Fruit fly (Drosophila melanogaster): ENCODE data around the gene CG6296.

The CG6296 gene

DNA sequence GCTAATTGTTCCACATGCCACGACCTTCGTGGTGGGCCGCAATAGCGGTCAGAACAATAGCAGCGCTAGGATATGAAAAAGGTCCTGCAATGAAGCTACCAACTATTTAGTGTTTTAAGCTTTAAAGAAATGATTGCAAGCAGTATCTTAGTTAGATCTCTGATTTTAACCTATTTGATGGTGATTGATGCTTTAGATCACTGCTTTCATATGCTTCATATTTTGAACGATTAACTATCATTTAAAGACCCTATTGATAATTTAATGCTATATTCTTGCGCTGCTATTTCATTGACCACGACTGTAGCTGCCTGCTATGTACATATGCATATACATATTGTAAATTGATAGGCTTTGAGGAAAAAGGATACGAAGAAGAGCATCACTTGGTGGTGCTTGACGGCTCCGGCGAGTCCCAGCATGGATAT lies 41.5 kb downstream of the CG6296 start (continued):
- no peak for TF ChIP-seq Smox (GFP tag; optimal IDR thresholded peaks at IDR 0.05)
- TF ChIP-seq CG8119 (GFP tag; IDR thresholded peaks at IDR 0.05) = peak; percentile 61
- TF ChIP-seq Met (GFP tag; optimal IDR thresholded peaks at IDR 0.05) = peak; percentile 58
- peak; percentile 81 for TF ChIP-seq achi (GFP tag; optimal IDR thresholded peaks at IDR 0.05)
- TF ChIP-seq CG34406 (GFP tag; optimal IDR thresholded peaks at IDR 0.05) = peak; percentile 47
- TF ChIP-seq eg (GFP tag; IDR thresholded peaks at IDR 0.05) = peak; percentile 68
- TF ChIP-seq Ets96B (tag; optimal IDR thresholded peaks at IDR 0.05) = peak; percentile 76
- TF ChIP-seq CG32006 (GFP tag; optimal IDR thresholded peaks at IDR 0.05) = peak; percentile 65
- TF ChIP-seq topi (GFP tag; optimal IDR thresholded peaks at IDR 0.05) = peak; percentile 87
- peak; percentile 83 for TF ChIP-seq dsx (GFP tag; optimal IDR thresholded peaks at IDR 0.05; ENCODE audit: poor library complexity, severe bottlenecking)
- TF ChIP-seq Sox102F (GFP tag; optimal IDR thresholded peaks at IDR 0.05) = peak; percentile 63
- peak; percentile 71 for TF ChIP-seq CG11762 (GFP tag; optimal IDR thresholded peaks at IDR 0.05; ENCODE audit: insufficient read depth)
- TF ChIP-seq fkh (GFP tag; optimal IDR thresholded peaks at IDR 0.05) = peak; percentile 11

DNA sequence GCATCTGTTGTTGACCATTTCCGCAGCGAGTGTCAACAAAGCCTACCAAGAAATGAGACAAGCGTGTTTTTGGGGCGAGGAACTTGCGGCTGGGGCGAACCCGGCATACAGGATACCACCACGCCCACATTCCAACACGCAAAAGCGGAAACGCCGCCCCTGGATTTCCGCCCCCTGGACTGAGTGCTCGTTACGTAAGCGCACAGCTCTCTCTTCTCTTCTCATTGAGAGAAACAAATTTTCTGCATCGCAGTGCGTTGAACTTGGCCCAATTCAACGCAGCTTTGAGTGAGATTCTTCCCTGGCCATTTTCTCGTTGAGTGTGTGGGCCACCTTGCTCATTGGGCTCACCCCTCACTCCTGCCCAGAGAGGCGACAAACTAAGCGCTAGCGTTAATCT lies 44.8 kb downstream of the CG6296 start:
- peak; percentile 8 for TF ChIP-seq CG7368 (GFP tag; optimal IDR thresholded peaks at IDR 0.05)
- peak; percentile 50 for TF ChIP-seq CG6854 (GFP tag; optimal IDR thresholded peaks at IDR 0.05)
- 0 out of 3 replicates have a peak, but pooled peaks have one; percentile 22 for TF ChIP-seq eg (GFP tag; IDR thresholded peaks at IDR 0.05)
- TF ChIP-seq CG4318 (GFP tag; optimal IDR thresholded peaks at IDR 0.05) = no peak

DNA sequence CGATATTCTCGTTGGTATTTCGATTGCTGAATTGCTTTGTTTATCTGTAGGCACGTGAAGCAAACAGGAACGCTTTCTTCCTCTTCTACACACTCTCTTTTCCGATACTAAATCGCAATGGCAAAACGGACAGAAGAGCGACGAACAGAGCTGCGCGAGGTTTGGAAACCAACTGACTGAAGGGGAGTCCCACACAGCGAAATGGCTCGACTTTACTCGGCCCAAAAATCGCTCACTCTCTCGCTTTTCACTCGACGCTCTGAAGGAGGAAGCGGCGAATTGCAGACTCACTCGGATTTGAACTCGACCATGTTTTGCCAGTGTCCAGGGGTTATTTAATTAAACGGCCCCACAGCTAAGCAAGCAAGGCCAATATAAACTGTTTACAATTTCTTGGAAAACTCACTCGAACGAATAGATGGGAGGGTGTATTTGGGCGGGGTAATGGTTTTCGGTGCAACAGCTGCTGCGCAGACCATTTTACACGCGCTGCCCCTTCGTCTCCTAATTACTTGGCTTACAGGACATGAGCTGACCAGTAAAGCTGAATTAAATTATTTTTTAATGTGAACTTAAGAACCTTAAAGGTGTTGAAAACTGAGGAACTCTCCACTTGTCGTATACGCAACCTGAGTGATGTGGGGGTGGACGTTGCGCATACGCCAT lies 46.8 kb downstream of the CG6296 start, which contains the start of gene CG6330:
TSS of gene CG6330 (minus strand) at position 178 of the 666 bp plus-strand sequence.
- TF ChIP-seq salr (GFP tag; optimal IDR thresholded peaks at IDR 0.05) (no peak), CG32006 (GFP tag; optimal IDR thresholded peaks at IDR 0.05) (no peak), CG8119 (GFP tag; IDR thresholded peaks at IDR 0.05) (no peak), dac (GFP tag; optimal IDR thresholded peaks at IDR 0.05) (no peak)

DNA sequence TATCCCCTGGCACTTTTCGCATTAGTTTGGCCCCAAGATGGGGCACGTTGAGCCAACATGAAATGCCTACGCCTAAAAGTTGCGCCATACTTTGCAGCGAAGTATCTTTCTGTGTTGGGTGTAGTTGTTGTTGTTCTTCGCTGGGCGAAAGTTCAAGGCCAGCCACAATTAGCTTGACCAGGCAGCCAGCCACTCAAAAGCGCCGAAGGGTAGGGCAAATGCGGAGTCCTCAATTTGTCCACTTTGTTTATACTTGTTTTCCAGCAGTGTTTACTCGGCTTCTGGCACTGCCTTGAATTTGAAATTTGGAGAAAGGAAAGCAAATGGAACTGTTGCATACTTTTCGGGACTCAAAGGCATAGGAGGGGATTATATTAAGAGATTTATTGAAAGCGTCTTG lies 48.1 kb downstream of the CG6296 start:
- TF ChIP-seq CG11902 (GFP tag; optimal IDR thresholded peaks at IDR 0.05) = no peak
- TF ChIP-seq CG15336 (GFP tag; IDR thresholded peaks at IDR 0.05) = no peak
- no peak for TF ChIP-seq CG8119 (GFP tag; IDR thresholded peaks at IDR 0.05)
- no peak for TF ChIP-seq CG7368 (GFP tag; optimal IDR thresholded peaks at IDR 0.05)
- TF ChIP-seq svp (GFP tag) = peak; percentile 77

DNA sequence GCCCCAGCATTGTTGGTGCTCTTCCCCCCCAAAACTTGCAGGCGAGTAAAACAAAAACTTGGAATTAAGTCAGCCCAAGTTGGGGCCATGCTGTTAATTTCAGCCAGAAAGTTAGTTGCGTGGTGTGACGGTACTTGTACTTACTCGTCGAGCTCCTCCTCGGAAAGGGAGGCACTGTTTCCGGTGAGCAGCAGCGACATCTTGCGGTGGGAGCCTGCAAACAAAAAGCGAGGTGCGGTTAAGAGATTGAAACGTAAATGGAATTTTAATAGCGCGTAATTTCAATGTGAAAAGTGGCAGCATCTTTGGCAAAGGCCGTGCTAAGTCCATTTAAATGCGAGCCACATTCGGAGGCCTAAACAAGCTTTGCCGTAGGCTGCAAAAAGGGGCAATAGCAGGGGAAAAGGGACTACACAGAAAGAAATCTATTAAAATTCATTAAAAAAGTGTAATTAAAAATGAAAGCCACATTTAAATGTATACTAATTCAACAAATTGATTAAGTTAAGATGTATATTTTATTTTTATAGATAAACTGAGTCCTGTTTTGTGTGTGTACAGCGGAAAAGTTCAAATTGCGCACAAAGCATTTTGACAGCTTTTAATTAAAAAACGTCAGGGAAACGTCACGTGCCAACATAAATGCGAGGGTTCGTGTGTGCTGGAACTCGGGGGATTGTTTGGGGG lies 48.8 kb downstream of the CG6296 start:
- TF ChIP-seq svp (GFP tag) (peak; percentile 10), CG11762 (GFP tag; optimal IDR thresholded peaks at IDR 0.05; ENCODE audit: insufficient read depth) (no peak), Eip78C (GFP tag) (peak; percentile 21), dsx (GFP tag; optimal IDR thresholded peaks at IDR 0.05; ENCODE audit: poor library complexity, severe bottlenecking) (no peak)

DNA sequence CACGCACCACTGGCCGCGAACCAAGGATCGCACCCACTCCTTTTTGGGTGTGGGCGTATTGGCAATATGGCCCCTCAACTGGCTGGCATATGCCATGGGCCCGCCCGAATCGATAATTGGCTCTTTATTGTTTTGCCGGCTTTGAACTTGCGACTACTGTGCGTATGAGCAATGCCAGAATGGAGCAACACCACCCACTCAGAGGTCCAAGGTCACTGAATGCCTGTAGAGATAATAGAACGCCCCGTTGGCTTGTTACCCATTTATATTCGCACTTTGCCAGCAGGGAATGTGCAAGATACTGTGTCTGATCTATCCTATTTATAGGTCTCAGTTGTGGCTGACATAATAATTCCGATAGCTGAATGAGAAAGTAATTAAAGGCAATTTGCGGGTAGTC lies 49.7 kb downstream of the CG6296 start:
- TF ChIP-seq svp (GFP tag) (peak; percentile 55), net (GFP tag; optimal IDR thresholded peaks at IDR 0.05) (no peak), vri (GFP tag; optimal IDR thresholded peaks at IDR 0.05) (no peak), OdsH (GFP tag; optimal IDR thresholded peaks at IDR 0.05) (no peak), Gug (GFP tag; IDR thresholded peaks at IDR 0.05) (no peak)

DNA sequence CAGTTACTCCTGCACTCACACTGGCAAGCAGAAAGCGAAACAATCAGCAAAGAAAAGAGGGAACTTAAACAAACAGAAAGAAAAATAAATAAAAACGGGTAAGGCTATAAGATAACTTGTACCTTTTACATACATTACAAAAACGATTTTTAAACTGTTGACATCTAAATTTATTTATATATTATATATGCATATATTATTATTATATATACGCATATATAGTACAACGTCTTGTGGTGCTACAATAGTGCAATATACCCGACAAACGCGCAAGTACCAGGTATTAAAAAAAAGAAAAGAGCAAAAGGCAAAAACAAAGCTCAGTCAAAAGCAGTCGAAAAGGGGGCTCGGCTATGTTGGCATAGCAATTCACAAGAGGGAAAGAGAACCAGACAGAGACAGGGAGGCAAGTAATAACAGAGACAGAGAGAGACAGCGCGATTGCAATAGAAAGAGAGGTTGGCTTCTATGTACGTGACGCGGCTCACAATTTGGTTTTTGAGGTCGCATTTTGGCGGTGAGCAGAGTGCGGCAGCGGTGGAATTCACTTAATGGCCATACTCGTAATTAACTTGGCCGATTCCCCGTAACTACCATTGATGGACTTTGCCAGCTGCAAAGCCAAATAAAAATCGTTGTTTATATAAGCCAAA lies 51.1 kb downstream of the CG6296 start:
- peak; percentile 82 for TF ChIP-seq Sox15 (GFP tag; optimal IDR thresholded peaks at IDR 0.05)
- peak; percentile 95 for TF ChIP-seq CG3032 (tag; optimal IDR thresholded peaks at IDR 0.05)
- TF ChIP-seq lz (GFP tag; optimal IDR thresholded peaks at IDR 0.05) = peak; percentile 55
- TF ChIP-seq pdm3 (GFP tag; optimal IDR thresholded peaks at IDR 0.05) = peak; percentile 76
- TF ChIP-seq fd59A (GFP tag; optimal IDR thresholded peaks at IDR 0.05) = peak; percentile 74
- TF ChIP-seq CG8319 (GFP tag; optimal IDR thresholded peaks at IDR 0.05) = peak; percentile 76
- TF ChIP-seq Sox14 (GFP tag; optimal IDR thresholded peaks at IDR 0.05) = peak; percentile 72
- peak; percentile 40 for TF ChIP-seq Ets21C (GFP tag; optimal IDR thresholded peaks at IDR 0.05)
- peak; percentile 89 for TF ChIP-seq acj6 (GFP tag; optimal IDR thresholded peaks at IDR 0.05)
- peak; percentile 77 for TF ChIP-seq Blimp-1 (GFP tag; optimal IDR thresholded peaks at IDR 0.05)
- peak; percentile 95 for TF ChIP-seq CG9139 (GFP tag; optimal IDR thresholded peaks at IDR 0.05)
- TF ChIP-seq CG6276 (GFP tag; optimal IDR thresholded peaks at IDR 0.05) = peak; percentile 92

All from whole organism, prepupa.